Worm (Caenorhabditis elegans): ENCODE results near the gene pfd-5.

DNA sequence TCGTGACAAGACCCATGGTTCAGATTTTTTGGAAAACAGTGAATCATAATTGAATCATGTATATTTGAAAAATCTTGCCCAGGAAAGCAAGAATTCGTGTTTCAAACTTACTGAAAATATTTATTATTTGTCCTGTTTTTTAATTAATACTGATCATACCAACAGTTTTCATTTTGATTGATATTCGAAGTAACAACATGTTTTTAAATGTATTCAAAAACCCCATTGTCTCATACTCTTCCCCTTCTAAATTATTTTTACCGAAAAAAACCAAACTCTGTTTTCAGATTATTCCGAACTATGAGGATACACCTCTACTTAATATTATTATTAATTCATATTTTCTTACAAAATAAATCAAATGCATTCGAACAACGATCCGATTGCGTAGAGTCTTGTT, 17.5 kb upstream of the pfd-5 start, which contains the start of gene R151.1:
- TF ChIP-seq nhr-28 (tag; optimal IDR thresholded peaks at IDR 0.05) (no peak), pha-4 (tag; optimal IDR thresholded peaks at IDR 0.05) (no peak), unc-39 (tag; optimal IDR thresholded peaks at IDR 0.05) (no peak), nhr-76 (tag; optimal IDR thresholded peaks at IDR 0.05) (no peak), blmp-1 (tag; optimal IDR thresholded peaks at IDR 0.05) (no peak), unc-62 (GFP tag; optimal IDR thresholded peaks at IDR 0.05) (no peak), ceh-83 (GFP tag; optimal IDR thresholded peaks at IDR 0.05) (no peak)

Measured in whole organism, mixed stage, embryonic.